Fruit fly (Drosophila melanogaster) whole organism, embryonic: Measurements from ENCODE around the gene Spc25.

Experiments used
- Atf6 ChIP-seq: fragments of 200-800 bp; sonication (Bioruptor generic); IDR thresholded peaks from 2 replicates; pipeline ENCODE4 v1.3.6; 2022; ENCODE audit warnings: missing biosample characterization, missing genetic modification characterization
- BEAF-32 ChIP-seq: fragments of 200-800 bp; sonication (Bioruptor generic); optimal IDR thresholded peaks from 3 replicates; lab custom pipeline; 2017; ENCODE audit warnings: missing biosample characterization, missing genetic modification characterization, mild to moderate bottlenecking, moderate library complexity, missing genetic modification reagents
- CG10267 ChIP-seq: fragments of 200-800 bp; sonication (Bioruptor generic); optimal IDR thresholded peaks from 2 replicates; lab custom pipeline; 2018; ENCODE audit warnings: missing biosample characterization, mild to moderate bottlenecking, missing genetic modification characterization, moderate library complexity
- CG11398 ChIP-seq: fragments of 200-800 bp; sonication (Bioruptor generic); optimal IDR thresholded peaks from 2 replicates; lab custom pipeline; 2016; ENCODE audit warnings: missing biosample characterization, missing genetic modification characterization
- CG12391 ChIP-seq: fragments of 200-800 bp; sonication (Bioruptor generic); optimal IDR thresholded peaks from 3 replicates; lab custom pipeline; 2018; ENCODE audit warnings: missing biosample characterization, mild to moderate bottlenecking, missing genetic modification characterization, moderate library complexity
- CG13775 ChIP-seq: fragments of 200-800 bp; sonication (Bioruptor generic); optimal IDR thresholded peaks from 3 replicates; lab custom pipeline; 2017; ENCODE audit warnings: missing biosample characterization, mild to moderate bottlenecking, missing genetic modification characterization
- CG1602 ChIP-seq: fragments of 200-800 bp; sonication (Bioruptor generic); optimal IDR thresholded peaks from 3 replicates; lab custom pipeline; 2016; ENCODE audit warnings: missing biosample characterization, missing genetic modification characterization
- CG17361 ChIP-seq: fragments of 200-800 bp; sonication (Bioruptor generic); IDR thresholded peaks from 3 replicates; pipeline ENCODE4 v1.3.6; 2022; ENCODE audit warnings: missing biosample characterization, missing genetic modification characterization
- CG18476 ChIP-seq: fragments of 200-800 bp; sonication (Bioruptor generic); optimal IDR thresholded peaks from 2 replicates; lab custom pipeline; 2016; ENCODE audit warnings: missing biosample characterization, mild to moderate bottlenecking, missing genetic modification characterization
- CG18764 ChIP-seq: fragments of 200-800 bp; sonication (Bioruptor generic); optimal IDR thresholded peaks from 3 replicates; lab custom pipeline; 2016; ENCODE audit warnings: missing biosample characterization, missing genetic modification characterization
- CG2678 ChIP-seq: fragments of 200-800 bp; sonication (Bioruptor generic); optimal IDR thresholded peaks from 3 replicates; lab custom pipeline; 2019; ENCODE audit warnings: missing biosample characterization, mild to moderate bottlenecking, missing genetic modification characterization, moderate library complexity
- CG3163 ChIP-seq: fragments of 200-800 bp; sonication (Bioruptor generic); optimal IDR thresholded peaks from 3 replicates; lab custom pipeline; 2016; ENCODE audit warnings: missing biosample characterization, missing genetic modification characterization
- CG33557 ChIP-seq: fragments of 200-800 bp; sonication (Bioruptor generic); optimal IDR thresholded peaks from 2 replicates; lab custom pipeline; 2019; ENCODE audit warnings: missing biosample characterization, mild to moderate bottlenecking, missing genetic modification characterization, moderate library complexity
- CG3995 ChIP-seq: fragments of 200-800 bp; sonication (Bioruptor generic); optimal IDR thresholded peaks from 3 replicates; lab custom pipeline; 2016; ENCODE audit warnings: missing biosample characterization, missing genetic modification characterization
- CG7556 ChIP-seq: fragments of 200-800 bp; sonication (Bioruptor generic); optimal IDR thresholded peaks from 2 replicates; lab custom pipeline; 2017; ENCODE audit warnings: missing biosample characterization, mild to moderate bottlenecking, missing genetic modification characterization
- CG9932 ChIP-seq: fragments of 200-800 bp; sonication (Bioruptor generic); IDR thresholded peaks from 2 replicates; pipeline ENCODE4 v1.3.6; 2022; ENCODE audit warnings: missing biosample characterization, missing genetic modification characterization
- Dbx ChIP-seq: fragments of 200-800 bp; sonication (Bioruptor generic); IDR thresholded peaks from 3 replicates; pipeline ENCODE4 v1.3.6; 2022; ENCODE audit warnings: missing biosample characterization, missing genetic modification characterization
- Dfd ChIP-seq, 2 experiments: fragments of >200 bp; optimal IDR thresholded peaks; 2 replicates each; lab custom pipeline; 2017; ENCODE audit warnings: missing biosample characterization in 2 of 2, missing genetic modification characterization in 2 of 2
- Dll ChIP-seq: fragments of 200-800 bp; sonication (Bioruptor generic); IDR thresholded peaks from 4 replicates; pipeline ENCODE4 v1.3.6; 2022; ENCODE audit warnings: missing biosample characterization, missing genetic modification characterization; ENCODE audit not compliant: partially characterized antibody
- Dp ChIP-seq: fragments of 200-800 bp; sonication (Bioruptor generic); optimal IDR thresholded peaks from 2 replicates; lab custom pipeline; 2018; ENCODE audit warnings: missing biosample characterization, mild to moderate bottlenecking, missing genetic modification characterization, moderate library complexity
- Ets97D ChIP-seq: fragments of 200-800 bp; sonication (Bioruptor generic); optimal IDR thresholded peaks from 3 replicates; lab custom pipeline; 2016; ENCODE audit warnings: missing biosample characterization, missing genetic modification characterization
- Hr78 ChIP-seq, 2 experiments: fragments of 200-800 bp in 1 of 2; fragments of >200 bp in 1 of 2; sonication (Bioruptor generic) in 1 of 2; optimal IDR thresholded peaks; 2 replicates each; lab custom pipeline; 2017 to 2019; ENCODE audit warnings: missing biosample characterization in 2 of 2, missing genetic modification characterization in 2 of 2, mild to moderate bottlenecking in 1 of 2, moderate library complexity in 1 of 2
- MESR4 ChIP-seq: fragments of 200-800 bp; sonication (Bioruptor generic); optimal IDR thresholded peaks from 2 replicates; lab custom pipeline; 2018; ENCODE audit warnings: missing biosample characterization, mild to moderate bottlenecking, missing genetic modification characterization, moderate library complexity
- Med ChIP-seq: fragments of 200-800 bp; sonication (Bioruptor generic); peaks from one replicate; lab custom pipeline; 2016; ENCODE audit warnings: missing biosample characterization, missing genetic modification characterization, mild to moderate bottlenecking, inconsistent platforms, moderate library complexity
- NfI ChIP-seq: fragments of 200-800 bp; sonication (Bioruptor generic); optimal IDR thresholded peaks from 3 replicates; lab custom pipeline; 2018; ENCODE audit warnings: missing biosample characterization, mild to moderate bottlenecking, missing genetic modification characterization, moderate library complexity
- Oli ChIP-seq: fragments of 200-800 bp; sonication (Bioruptor generic); optimal IDR thresholded peaks from 2 replicates; lab custom pipeline; 2018; ENCODE audit warnings: missing biosample characterization, mild to moderate bottlenecking, missing genetic modification characterization, moderate library complexity
- Ravus ChIP-seq: fragments of 200-800 bp; sonication (Bioruptor generic); IDR thresholded peaks from 2 replicates; pipeline ENCODE4 v1.3.6; 2022; ENCODE audit warnings: missing biosample characterization, missing genetic modification characterization
- YL-1 ChIP-seq: fragments of 200-800 bp; sonication (Bioruptor generic); optimal IDR thresholded peaks from 3 replicates; lab custom pipeline; 2017; ENCODE audit warnings: missing biosample characterization, mild to moderate bottlenecking, missing genetic modification characterization
- az2 ChIP-seq: fragments of 200-800 bp; sonication (Bioruptor generic); optimal IDR thresholded peaks from 3 replicates; lab custom pipeline; 2016; ENCODE audit warnings: missing biosample characterization, missing genetic modification characterization
- corto ChIP-seq: fragments of 200-800 bp; sonication (Bioruptor generic); optimal IDR thresholded peaks from 2 replicates; lab custom pipeline; 2016; ENCODE audit warnings: missing biosample characterization, mild to moderate bottlenecking, missing genetic modification characterization, moderate library complexity
- crc ChIP-seq: fragments of 200-800 bp; sonication (Bioruptor generic); optimal IDR thresholded peaks from 2 replicates; lab custom pipeline; 2016; ENCODE audit warnings: missing biosample characterization, missing genetic modification characterization
- esg ChIP-seq: fragments of 200-800 bp; sonication (Bioruptor generic); conservative IDR thresholded peaks from 2 replicates; pipeline ENCODE4 v1.3.6; 2022; ENCODE audit warnings: missing biosample characterization, missing genetic modification characterization
- gro ChIP-seq: fragments of 200-800 bp; sonication (Bioruptor generic); optimal IDR thresholded peaks from 2 replicates; lab custom pipeline; 2016; ENCODE audit warnings: missing biosample characterization, missing genetic modification characterization
- hkb ChIP-seq, 2 experiments: fragments of 200-800 bp in 1 of 2; fragments of >200 bp in 1 of 2; sonication (Bioruptor generic) in 1 of 2; IDR thresholded peaks in 1 of 2; optimal IDR thresholded peaks in 1 of 2; 2 replicates each; pipeline versions ENCODE4 v1.3.6 to Lab custom; 2017 to 2022; ENCODE audit warnings: missing biosample characterization in 1 of 2, missing genetic modification characterization in 1 of 2
- mirr ChIP-seq: fragments of 200-800 bp; sonication (Bioruptor generic); optimal IDR thresholded peaks from 3 replicates; lab custom pipeline; 2018; ENCODE audit warnings: missing biosample characterization, mild to moderate bottlenecking, missing genetic modification characterization
- nerfin-2 ChIP-seq: fragments of 200-800 bp; sonication (Bioruptor generic); IDR thresholded peaks from 2 replicates; pipeline ENCODE4 v1.3.6; 2022; ENCODE audit warnings: missing biosample characterization, missing genetic modification characterization; ENCODE audit not compliant: partially characterized antibody
- nmo ChIP-seq: fragments of 200-800 bp; sonication (Bioruptor generic); optimal IDR thresholded peaks from 2 replicates; lab custom pipeline; 2018; ENCODE audit warnings: missing biosample characterization, mild to moderate bottlenecking, missing genetic modification characterization, moderate library complexity
- oc ChIP-seq: fragments of 200-800 bp; sonication (Bioruptor generic); optimal IDR thresholded peaks from 2 replicates; lab custom pipeline; 2018; ENCODE audit warnings: missing biosample characterization, mild to moderate bottlenecking, missing genetic modification characterization, moderate library complexity
- otp ChIP-seq: fragments of 200-800 bp; sonication (Bioruptor generic); IDR thresholded peaks from 3 replicates; pipeline ENCODE4, ENCODE4 v1.3.6; 2022; ENCODE audit warnings: missing biosample characterization, missing genetic modification characterization
- pan ChIP-seq, 4 experiments: fragments of >200 bp in 3 of 4; fragments of 200-800 bp in 1 of 4; sonication (Bioruptor generic) in 1 of 4; optimal IDR thresholded peaks in 3 of 4; IDR thresholded peaks in 1 of 4; 2 replicates each; pipeline versions ENCODE4 v1.3.6 to Lab custom; 2017 to 2022; ENCODE audit warnings: missing biosample characterization in 2 of 4, missing genetic modification characterization in 2 of 4, mixed read lengths in 1 of 4
- pho ChIP-seq: fragments of 200-800 bp; sonication (Bioruptor generic); optimal IDR thresholded peaks from 2 replicates; lab custom pipeline; 2016; ENCODE audit warnings: missing biosample characterization, missing genetic modification characterization
- rib ChIP-seq: fragments of 200-800 bp; sonication (Bioruptor generic); IDR thresholded peaks from 2 replicates; pipeline ENCODE4 v1.3.6; 2022; ENCODE audit warnings: missing biosample characterization, missing genetic modification characterization
- sc ChIP-seq, 3 experiments: fragments of >200 bp in 2 of 3; fragments of 200-800 bp in 1 of 3; sonication (Bioruptor generic) in 1 of 3; optimal IDR thresholded peaks; 2 replicates in 2 of 3; 3 replicates in 1 of 3; lab custom pipeline; 2017; ENCODE audit warnings: mild to moderate bottlenecking in 1 of 3, missing biosample characterization in 1 of 3, missing genetic modification characterization in 1 of 3, missing genetic modification reagents in 1 of 3
- sd ChIP-seq: fragments of 200-800 bp; sonication (Bioruptor generic); optimal IDR thresholded peaks from 3 replicates; lab custom pipeline; 2018; ENCODE audit warnings: missing biosample characterization, mild to moderate bottlenecking, missing genetic modification characterization, moderate library complexity
- sob ChIP-seq: fragments of 200-800 bp; sonication (Bioruptor generic); IDR thresholded peaks from 2 replicates; pipeline ENCODE4 v1.3.6; 2022; ENCODE audit warnings: missing biosample characterization, missing genetic modification characterization
- vvl ChIP-seq: fragments of 200-800 bp; sonication (Bioruptor generic); IDR thresholded peaks from 2 replicates; pipeline ENCODE4 v1.3.6; 2022; ENCODE audit warnings: missing biosample characterization, missing genetic modification characterization
- zen ChIP-seq: fragments of 200-800 bp; sonication (Bioruptor generic); optimal IDR thresholded peaks from 3 replicates; lab custom pipeline; 2018; ENCODE audit warnings: missing biosample characterization, mild to moderate bottlenecking, missing genetic modification characterization, moderate library complexity

Spc25 gene

dm6 chr3R:12985828-12986530 lies 24.4 kb downstream of the Spc25 start, which contains the start of gene CG31342 (continued):
- TF ChIP-seq nerfin-2 (GFP tag; lab: Robert Waterston, UW) (peak; percentile 36; the same call in 1 of the 2 replicates), Atf6 (GFP tag; lab: Robert Waterston, UW) (peak; percentile 27; the same call in 1 of the 2 replicates), corto (GFP tag; lab: Kevin White, UChicago) (no peak), sc (optimal IDR thresholded peaks at IDR 0.05; lab: Kevin White, UChicago) (no peak), sc (GFP tag; optimal IDR thresholded peaks at IDR 0.05; lab: Kevin White, UChicago) (no peak), YL-1 (peak; percentile 88), Dfd (GFP tag; optimal IDR thresholded peaks at IDR 0.05; lab: Kevin White, UChicago) (no peak), CG18764 (GFP tag; lab: Kevin White, UChicago) (no peak), otp (GFP tag; lab: Robert Waterston, UW) (peak; percentile 29; the same call in 1 of the 3 replicates), CG2678 (tag; lab: Kevin White, UChicago) (no peak), gro (GFP tag; lab: Kevin White, UChicago) (no peak), rib (GFP tag; lab: Robert Waterston, UW) (no peak), pho (GFP tag; lab: Kevin White, UChicago) (peak; percentile 9), BEAF-32 (GFP tag; lab: Kevin White, UChicago) (peak; percentile 76), NfI (GFP tag; lab: Kevin White, UChicago) (peak; percentile 19), CG12391 (peak; percentile 72), CG33557 (GFP tag; lab: Kevin White, UChicago) (peak; percentile 36), Oli (no peak), sob (peak; percentile 14; the same call in 1 of the 2 replicates), zen (tag; lab: Kevin White, UChicago) (peak; percentile 48), CG11398 (GFP tag; lab: Kevin White, UChicago) (no peak), sd (tag; lab: Kevin White, UChicago) (no peak), Ravus (no peak), CG7556 (GFP tag; lab: Kevin White, UChicago) (no peak), esg (no peak), hkb (optimal IDR thresholded peaks at IDR 0.05; lab: Kevin White, UChicago) (no peak), hkb (GFP tag; IDR thresholded peaks at IDR 0.05; lab: Robert Waterston, UW) (peak; percentile 40; the same call in 1 of the 2 replicates), Hr78 (GFP tag; optimal IDR thresholded peaks at IDR 0.05; lab: Kevin White, UChicago) (no peak), oc (tag; lab: Kevin White, UChicago) (no peak), pan (optimal IDR thresholded peaks at IDR 0.05; lab: Kevin White, UChicago) (no peak), pan (GFP tag; optimal IDR thresholded peaks at IDR 0.05 in 1 of 2, IDR thresholded peaks at IDR 0.05 in 1 of 2) (peak in 1 of 2 experiments; percentile 20), CG3163 (GFP tag; lab: Kevin White, UChicago) (no peak), mirr (GFP tag; lab: Kevin White, UChicago) (no peak), CG1602 (no peak), CG9932 (GFP tag; lab: Robert Waterston, UW) (peak; percentile 38; the same call in 1 of the 2 replicates), CG10267 (tag; lab: Kevin White, UChicago) (peak; percentile 64), MESR4 (GFP tag; lab: Kevin White, UChicago) (peak; percentile 96), CG3995 (GFP tag; lab: Kevin White, UChicago) (peak; percentile 71), CG13775 (GFP tag; lab: Kevin White, UChicago) (no peak), Dll (GFP tag; lab: Robert Waterston, UW) (peak; percentile 78), crc (GFP tag; lab: Kevin White, UChicago) (no peak), Med (GFP tag; lab: Kevin White, UChicago) (peak; percentile 85), vvl (peak; percentile 63; the same call in 1 of the 2 replicates), Dp (peak; percentile 3), Ets97D (GFP tag; lab: Kevin White, UChicago) (peak; percentile 17), nmo (GFP tag; lab: Kevin White, UChicago) (peak; percentile 68), az2 (GFP tag; lab: Kevin White, UChicago) (peak; percentile 42), Dbx (GFP tag; lab: Robert Waterston, UW) (peak; percentile 43; the same call in 1 of the 3 replicates), CG18476 (GFP tag; lab: Kevin White, UChicago) (no peak), CG17361 (GFP tag; lab: Robert Waterston, UW) (no peak)
